Fruit fly (Drosophila melanogaster) whole organism, embryonic: Measurements from ENCODE around the gene drn.
A peak's percentile ranks its signal among the peaks of the same experiment; 100 is the strongest.

Experiments
- CG10274 ChIP-seq: fragments of 200-800 bp; sonication (Bioruptor generic); optimal IDR thresholded peaks from 3 replicates; lab custom pipeline; 2017; ENCODE audit warnings: missing biosample characterization, mild to moderate bottlenecking, missing genetic modification characterization
- CG14965 ChIP-seq: fragments of 200-800 bp; sonication (Bioruptor generic); optimal IDR thresholded peaks from 2 replicates; lab custom pipeline; 2016; ENCODE audit warnings: missing biosample characterization, missing genetic modification characterization, borderline replicate concordance
- CG15479 ChIP-seq: fragments of 200-800 bp; sonication (Bioruptor generic); optimal IDR thresholded peaks from 3 replicates; lab custom pipeline; 2019; ENCODE audit warnings: missing biosample characterization, mild to moderate bottlenecking, missing genetic modification characterization, moderate library complexity
- CG1602 ChIP-seq: fragments of 200-800 bp; sonication (Bioruptor generic); optimal IDR thresholded peaks from 3 replicates; lab custom pipeline; 2016; ENCODE audit warnings: missing biosample characterization, missing genetic modification characterization
- CG16779 ChIP-seq: fragments of 200-800 bp; sonication (Bioruptor generic); IDR thresholded peaks from 2 replicates; pipeline ENCODE4 v1.3.6; 2022; ENCODE audit warnings: missing biosample characterization, missing genetic modification characterization
- CG17186 ChIP-seq: fragments of 200-800 bp; sonication (Bioruptor generic); optimal IDR thresholded peaks from 3 replicates; lab custom pipeline; 2017; ENCODE audit warnings: missing biosample characterization, missing genetic modification reagents, missing genetic modification characterization
- CG1832 ChIP-seq: fragments of 200-800 bp; sonication (Bioruptor generic); optimal IDR thresholded peaks from 2 replicates; lab custom pipeline; 2017; ENCODE audit warnings: missing biosample characterization, mild to moderate bottlenecking, missing genetic modification characterization, inconsistent platforms
- CG30403 ChIP-seq: fragments of 200-800 bp; sonication (Bioruptor generic); optimal IDR thresholded peaks from 3 replicates; lab custom pipeline; 2016; ENCODE audit warnings: missing biosample characterization, missing genetic modification characterization
- CG3065 ChIP-seq: fragments of 200-800 bp; sonication (Bioruptor generic); optimal IDR thresholded peaks from 2 replicates; lab custom pipeline; 2016; ENCODE audit warnings: missing biosample characterization, missing genetic modification characterization
- CG31224 ChIP-seq: fragments of 200-800 bp; sonication (Bioruptor generic); IDR thresholded peaks from 2 replicates; pipeline ENCODE4 v1.3.6; 2022; ENCODE audit warnings: missing biosample characterization, missing genetic modification characterization
- CG32772 ChIP-seq: fragments of 200-800 bp; sonication (Bioruptor generic); IDR thresholded peaks from 2 replicates; pipeline ENCODE4 v1.3.6; 2022; ENCODE audit warnings: missing biosample characterization, missing genetic modification characterization
- CG33557 ChIP-seq: fragments of 200-800 bp; sonication (Bioruptor generic); optimal IDR thresholded peaks from 2 replicates; lab custom pipeline; 2019; ENCODE audit warnings: missing biosample characterization, mild to moderate bottlenecking, missing genetic modification characterization, moderate library complexity
- CG34224 ChIP-seq: fragments of 200-800 bp; sonication (Bioruptor generic); IDR thresholded peaks from 3 replicates; pipeline ENCODE4 v1.3.6; 2022; ENCODE audit warnings: missing biosample characterization, missing genetic modification characterization; ENCODE audit not compliant: partially characterized antibody
- CG4707 ChIP-seq: fragments of 200-800 bp; sonication (Bioruptor generic); optimal IDR thresholded peaks from 2 replicates; lab custom pipeline; 2018; ENCODE audit warnings: missing biosample characterization, mild to moderate bottlenecking, missing genetic modification characterization, moderate library complexity
- CG4730 ChIP-seq: fragments of 200-800 bp; sonication (Bioruptor generic); IDR thresholded peaks from 2 replicates; pipeline ENCODE4 v1.3.6; 2022; ENCODE audit warnings: missing biosample characterization, missing genetic modification characterization
- CG4854 ChIP-seq: fragments of 200-800 bp; sonication (Bioruptor generic); optimal IDR thresholded peaks from 2 replicates; lab custom pipeline; 2016; ENCODE audit warnings: missing biosample characterization, missing genetic modification characterization, inconsistent platforms
- CG7839 ChIP-seq: fragments of 200-800 bp; sonication (Bioruptor generic); optimal IDR thresholded peaks from 3 replicates; lab custom pipeline; 2018; ENCODE audit warnings: missing biosample characterization, mild to moderate bottlenecking, missing genetic modification characterization, moderate library complexity
- CrebB ChIP-seq: fragments of 200-800 bp; sonication (Bioruptor generic); optimal IDR thresholded peaks from 3 replicates; lab custom pipeline; 2018; ENCODE audit warnings: missing biosample characterization, mild to moderate bottlenecking, missing genetic modification characterization
- Dad ChIP-seq: fragments of 200-800 bp; sonication (Bioruptor generic); optimal IDR thresholded peaks from 3 replicates; lab custom pipeline; 2016; ENCODE audit warnings: missing biosample characterization, missing genetic modification characterization
- Deaf1 ChIP-seq: fragments of 200-800 bp; optimal IDR thresholded peaks from 3 replicates; lab custom pipeline; 2019; ENCODE audit warnings: missing biosample characterization, mild to moderate bottlenecking, missing genetic modification characterization, moderate library complexity
- Dip3 ChIP-seq: fragments of 200-800 bp; sonication (Bioruptor generic); optimal IDR thresholded peaks from 3 replicates; lab custom pipeline; 2016; ENCODE audit warnings: missing biosample characterization, missing genetic modification characterization
- Doc3 ChIP-seq: fragments of 200-800 bp; sonication (Bioruptor generic); IDR thresholded peaks from 3 replicates; pipeline ENCODE4 v1.3.6; 2022; ENCODE audit warnings: missing biosample characterization, missing genetic modification characterization; ENCODE audit not compliant: partially characterized antibody
- Dp ChIP-seq: fragments of 200-800 bp; sonication (Bioruptor generic); optimal IDR thresholded peaks from 2 replicates; lab custom pipeline; 2018; ENCODE audit warnings: missing biosample characterization, mild to moderate bottlenecking, missing genetic modification characterization, moderate library complexity
- Fer1 ChIP-seq: fragments of 200-800 bp; sonication (Bioruptor generic); optimal IDR thresholded peaks from 2 replicates; lab custom pipeline; 2017; ENCODE audit warnings: missing biosample characterization, mild to moderate bottlenecking, missing genetic modification characterization
- H2.0 ChIP-seq: fragments of 200-800 bp; sonication (Bioruptor generic); IDR thresholded peaks from 2 replicates; pipeline ENCODE4 v1.3.6; 2022; ENCODE audit warnings: missing biosample characterization, missing genetic modification characterization
- HLH3B ChIP-seq: fragments of 200-800 bp; sonication (Bioruptor generic); IDR thresholded peaks from 2 replicates; pipeline ENCODE4 v1.3.6; 2022; ENCODE audit warnings: missing biosample characterization, missing genetic modification characterization
- HLH54F ChIP-seq: fragments of 200-800 bp; sonication (Bioruptor generic); optimal IDR thresholded peaks from 3 replicates; lab custom pipeline; 2016; ENCODE audit warnings: missing biosample characterization, missing genetic modification characterization
- Mrtf ChIP-seq: fragments of 200-800 bp; sonication (Bioruptor generic); IDR thresholded peaks from 3 replicates; pipeline ENCODE4 v1.3.6; 2022; ENCODE audit warnings: missing biosample characterization, missing genetic modification characterization
- Myb ChIP-seq: fragments of 200-800 bp; sonication (Bioruptor generic); optimal IDR thresholded peaks from 2 replicates; lab custom pipeline; 2016; ENCODE audit warnings: missing biosample characterization, missing genetic modification characterization
- Vsx1 ChIP-seq: fragments of 200-800 bp; sonication (Bioruptor generic); optimal IDR thresholded peaks from 2 replicates; lab custom pipeline; 2017; ENCODE audit warnings: missing biosample characterization, mild to moderate bottlenecking, missing genetic modification characterization, missing genetic modification reagents
- abd-A ChIP-seq: fragments of 200-800 bp; sonication (Bioruptor generic); optimal IDR thresholded peaks from 3 replicates; lab custom pipeline; 2019; ENCODE audit warnings: missing biosample characterization, mild to moderate bottlenecking, missing genetic modification characterization, moderate library complexity
- az2 ChIP-seq: fragments of 200-800 bp; sonication (Bioruptor generic); optimal IDR thresholded peaks from 3 replicates; lab custom pipeline; 2016; ENCODE audit warnings: missing biosample characterization, missing genetic modification characterization
- btn ChIP-seq: fragments of 200-800 bp; sonication (Bioruptor generic); optimal IDR thresholded peaks from 2 replicates; lab custom pipeline; 2016; ENCODE audit warnings: missing biosample characterization, missing genetic modification characterization
- fd102C ChIP-seq: fragments of 200-800 bp; sonication (Bioruptor generic); optimal IDR thresholded peaks from 2 replicates; lab custom pipeline; 2018; ENCODE audit warnings: missing biosample characterization, mild to moderate bottlenecking, missing genetic modification characterization, moderate library complexity
- gcm ChIP-seq: fragments of 200-800 bp; sonication (Bioruptor generic); optimal IDR thresholded peaks from 2 replicates; lab custom pipeline; 2019; ENCODE audit warnings: missing biosample characterization, mild to moderate bottlenecking, missing genetic modification characterization, moderate library complexity
- gro ChIP-seq: fragments of 200-800 bp; sonication (Bioruptor generic); optimal IDR thresholded peaks from 2 replicates; lab custom pipeline; 2016; ENCODE audit warnings: missing biosample characterization, missing genetic modification characterization
- ind ChIP-seq: fragments of 200-800 bp; sonication (Bioruptor generic); optimal IDR thresholded peaks from 3 replicates; lab custom pipeline; 2016; ENCODE audit warnings: missing biosample characterization, missing genetic modification characterization
- ken ChIP-seq: fragments of 200-800 bp; sonication (Bioruptor generic); IDR thresholded peaks from 3 replicates; pipeline ENCODE4 v1.3.6; 2022; ENCODE audit warnings: missing biosample characterization, missing genetic modification characterization
- lab ChIP-seq: fragments of 200-800 bp; sonication (Bioruptor generic); optimal IDR thresholded peaks from 3 replicates; lab custom pipeline; 2017; ENCODE audit warnings: missing biosample characterization, missing genetic modification characterization, mild to moderate bottlenecking, moderate library complexity, missing genetic modification reagents
- lola ChIP-seq, 3 experiments: fragments of >200 bp in 2 of 3; fragments of 200-800 bp in 1 of 3; sonication (Bioruptor generic) in 1 of 3; optimal IDR thresholded peaks; 2 replicates each; lab custom pipeline; 2017 to 2019; ENCODE audit warnings: missing biosample characterization in 3 of 3, missing genetic modification characterization in 3 of 3, mild to moderate bottlenecking in 1 of 3, moderate library complexity in 1 of 3
- lov ChIP-seq, 2 experiments: fragments of 200-800 bp in 1 of 2; fragments of >200 bp in 1 of 2; sonication (Bioruptor generic) in 1 of 2; IDR thresholded peaks in 1 of 2; optimal IDR thresholded peaks in 1 of 2; 2 replicates in 1 of 2; 3 replicates in 1 of 2; pipeline versions ENCODE4 v1.3.6 to Lab custom; 2017 to 2022; ENCODE audit warnings: missing biosample characterization in 1 of 2, missing genetic modification characterization in 1 of 2
- luna ChIP-seq: fragments of 200-800 bp; sonication (Bioruptor generic); optimal IDR thresholded peaks from 2 replicates; lab custom pipeline; 2016; ENCODE audit warnings: missing biosample characterization, missing genetic modification characterization
- maf-S ChIP-seq: fragments of 200-800 bp; sonication (Bioruptor generic); optimal IDR thresholded peaks from 2 replicates; lab custom pipeline; 2016; ENCODE audit warnings: missing biosample characterization, missing genetic modification characterization
- prd ChIP-seq, 3 experiments: fragments of >200 bp in 2 of 3; fragments of 200-800 bp in 1 of 3; sonication (Bioruptor generic) in 1 of 3; optimal IDR thresholded peaks in 2 of 3; IDR thresholded peaks in 1 of 3; 2 replicates in 2 of 3; 3 replicates in 1 of 3; pipeline versions ENCODE4 v1.3.6 to Lab custom; 2017 to 2022; ENCODE audit warnings: missing biosample characterization in 1 of 3, missing genetic modification characterization in 1 of 3
- rib ChIP-seq: fragments of 200-800 bp; sonication (Bioruptor generic); IDR thresholded peaks from 2 replicates; pipeline ENCODE4 v1.3.6; 2022; ENCODE audit warnings: missing biosample characterization, missing genetic modification characterization
- slou ChIP-seq: fragments of 200-800 bp; sonication (Bioruptor generic); optimal IDR thresholded peaks from 3 replicates; lab custom pipeline; 2016; ENCODE audit warnings: missing biosample characterization, missing genetic modification characterization
- tap ChIP-seq: fragments of 200-800 bp; optimal IDR thresholded peaks from 3 replicates; lab custom pipeline; 2019; ENCODE audit warnings: missing biosample characterization, mild to moderate bottlenecking, missing genetic modification characterization, moderate library complexity
- tio ChIP-seq: fragments of 200-800 bp; sonication (Bioruptor generic); optimal IDR thresholded peaks from 2 replicates; lab custom pipeline; 2017; ENCODE audit warnings: missing biosample characterization, missing genetic modification characterization, inconsistent platforms
- twi ChIP-seq: fragments of 200-800 bp; optimal IDR thresholded peaks from 2 replicates; lab custom pipeline; 2019; ENCODE audit warnings: missing biosample characterization, mild to moderate bottlenecking, missing genetic modification characterization, moderate library complexity

The drn gene

dm6 chr3R:9347702-9348378, 7.8 kb downstream of the drn start (continued):
- TF ChIP-seq CG14965 (GFP tag; lab: Kevin White, UChicago) (no peak), abd-A (no peak), gro (no peak), ken (GFP tag; lab: Robert Waterston, UW) (no peak), gcm (GFP tag; lab: Kevin White, UChicago) (peak; percentile 3), CG32772 (no peak), prd (optimal IDR thresholded peaks at IDR 0.05; lab: Kevin White, UChicago) (no peak), prd (GFP tag; IDR thresholded peaks at IDR 0.05; lab: Robert Waterston, UW) (peak; percentile 48; the same call in 2 of the 3 replicates), lab (no peak), Myb (GFP tag; lab: Kevin White, UChicago) (no peak), CG1832 (GFP tag; lab: Kevin White, UChicago) (no peak), CG16779 (GFP tag; lab: Robert Waterston, UW) (no peak), CG31224 (no peak), twi (peak; percentile 84), luna (no peak), Fer1 (no peak), fd102C (no peak), CG15479 (GFP tag; lab: Kevin White, UChicago) (no peak), CG33557 (GFP tag; lab: Kevin White, UChicago) (peak; percentile 28), slou (GFP tag; lab: Kevin White, UChicago) (no peak), H2.0 (no peak), az2 (GFP tag; lab: Kevin White, UChicago) (peak; percentile 10), CG30403 (GFP tag; lab: Kevin White, UChicago) (peak; percentile 19), CG34224 (GFP tag; lab: Robert Waterston, UW) (no peak), Mrtf (GFP tag; lab: Robert Waterston, UW) (no peak), lola (GFP tag; optimal IDR thresholded peaks at IDR 0.05; lab: Kevin White, UChicago) (peak in 1 of 3 experiments; percentile 48), Doc3 (GFP tag; lab: Robert Waterston, UW) (no peak), ind (GFP tag; lab: Kevin White, UChicago) (no peak), HLH3B (GFP tag; lab: Robert Waterston, UW) (no peak), CG3065 (GFP tag; lab: Kevin White, UChicago) (no peak), CG1602 (GFP tag; lab: Kevin White, UChicago) (no peak), CG10274 (GFP tag; lab: Kevin White, UChicago) (no peak), CG7839 (peak; percentile 20), btn (no peak), Dip3 (GFP tag; lab: Kevin White, UChicago) (no peak), tio (GFP tag; lab: Kevin White, UChicago) (peak; percentile 20), tap (tag; lab: Kevin White, UChicago) (no peak), CG4854 (no peak), CG17186 (GFP tag; lab: Kevin White, UChicago) (no peak), CG4707 (GFP tag; lab: Kevin White, UChicago) (no peak), CG4730 (GFP tag; lab: Robert Waterston, UW) (no peak), lov (optimal IDR thresholded peaks at IDR 0.05; lab: Kevin White, UChicago) (no peak), lov (GFP tag; IDR thresholded peaks at IDR 0.05; lab: Robert Waterston, UW) (no peak), Dp (GFP tag; lab: Kevin White, UChicago) (no peak), HLH54F (GFP tag; lab: Kevin White, UChicago) (no peak), CrebB (tag; lab: Kevin White, UChicago) (no peak), Deaf1 (tag; lab: Kevin White, UChicago) (no peak), Vsx1 (GFP tag; lab: Kevin White, UChicago) (no peak), Dad (no peak), maf-S (GFP tag; lab: Kevin White, UChicago) (no peak), rib (GFP tag; lab: Robert Waterston, UW) (no peak)
